Fruit fly (Drosophila melanogaster) S2 (cell line): ENCODE measurements around the gene CG5556.

Source experiments
- CG8478 ChIP-seq: fragments of >200 bp; optimal IDR thresholded peaks from 2 replicates; lab custom pipeline; 2018
- CTCF ChIP-seq, 2 experiments: fragments of >200 bp; optimal IDR thresholded peaks; 2 replicates each; lab custom pipeline; 2018

dm6 chr2L:1399434-1399833 is 46.8 kb upstream of the CG5556 start:
- no peak for TF ChIP-seq CG8478 (lab: Kevin White, UChicago)
- no peak for TF ChIP-seq CTCF (optimal IDR thresholded peaks at IDR 0.05; lab: Kevin White, UChicago)
